Worm (Caenorhabditis elegans): Measurements from ENCODE around the gene mbk-1.

mbk-1 gene

DNA sequence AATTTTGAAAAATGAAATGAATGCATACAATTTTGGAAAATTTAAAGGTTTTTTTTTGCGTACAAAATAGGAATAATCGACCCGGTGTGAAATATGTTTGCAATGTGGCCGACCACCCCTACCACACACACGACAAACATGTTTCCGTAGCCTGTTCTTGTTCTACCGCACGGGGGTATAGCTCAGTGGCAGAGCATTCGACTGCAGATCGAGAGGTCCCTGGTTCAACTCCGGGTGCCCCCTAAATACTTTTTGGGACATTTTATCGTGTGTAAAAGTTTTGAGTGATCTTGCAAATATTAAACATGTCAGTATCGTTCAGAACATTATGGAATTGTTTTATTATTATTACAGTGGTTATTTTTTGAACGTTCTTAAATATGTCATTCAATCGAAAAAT is 19.6 kb downstream of the mbk-1 start (continued):
- TF ChIP-seq npax-4 (tag; optimal IDR thresholded peaks at IDR 0.05) (peak; percentile 39), elt-2 (tag; optimal IDR thresholded peaks at IDR 0.05) (peak; percentile 85), hlh-15 (tag; optimal IDR thresholded peaks at IDR 0.05) (peak; percentile 26), lin-11 (tag; optimal IDR thresholded peaks at IDR 0.05) (peak; percentile 61), pha-2 (tag; optimal IDR thresholded peaks at IDR 0.05) (peak; percentile 76), ref-2 (tag; optimal IDR thresholded peaks at IDR 0.05) (peak; percentile 74), ceh-14 (tag; optimal IDR thresholded peaks at IDR 0.05) (no peak), unc-42 (tag; optimal IDR thresholded peaks at IDR 0.05) (no peak), sox-2 (GFP tag; IDR thresholded peaks at IDR 0.05) (peak; percentile 62), rnt-1 (tag; optimal IDR thresholded peaks at IDR 0.05) (peak; percentile 41), eyg-1 (tag; optimal IDR thresholded peaks at IDR 0.05) (peak; percentile 26), hlh-6 (tag; optimal IDR thresholded peaks at IDR 0.05) (peak; percentile 83), dve-1 (tag; optimal IDR thresholded peaks at IDR 0.05) (no peak), hlh-8 (tag; optimal IDR thresholded peaks at IDR 0.05) (peak; percentile 52), tbx-7 (tag; optimal IDR thresholded peaks at IDR 0.05) (peak; percentile 5), K09A11.1 (tag; optimal IDR thresholded peaks at IDR 0.05; ENCODE audit: insufficient read depth) (peak; percentile 74), C08G9.2 (tag; optimal IDR thresholded peaks at IDR 0.05) (peak; percentile 70), F13H6.1 (tag; optimal IDR thresholded peaks at IDR 0.05) (peak; percentile 65), ama-1 (optimal IDR thresholded peaks at IDR 0.05) (no peak), sdc-2 (tag; optimal IDR thresholded peaks at IDR 0.05) (peak; percentile 87), lim-6 (tag; optimal IDR thresholded peaks at IDR 0.05) (no peak), ceh-9 (tag; optimal IDR thresholded peaks at IDR 0.05) (no peak), pha-4 (tag; optimal IDR thresholded peaks at IDR 0.05) (no peak), pqm-1 (tag; optimal IDR thresholded peaks at IDR 0.05) (no peak), K02D7.2 (tag; optimal IDR thresholded peaks at IDR 0.05) (peak; percentile 68), elt-4 (tag; optimal IDR thresholded peaks at IDR 0.05) (no peak), pag-3 (tag; optimal IDR thresholded peaks at IDR 0.05; ENCODE audit: borderline replicate concordance) (no peak), Y22D7AL.16 (tag; optimal IDR thresholded peaks at IDR 0.05) (peak; percentile 74), ceh-2 (tag; optimal IDR thresholded peaks at IDR 0.05) (peak; percentile 60), zip-5 (tag; optimal IDR thresholded peaks at IDR 0.05) (peak; percentile 19), ztf-16 (tag; optimal IDR thresholded peaks at IDR 0.05) (peak; percentile 38), nhr-11 (tag; optimal IDR thresholded peaks at IDR 0.05) (no peak), ceh-19 (GFP tag; optimal IDR thresholded peaks at IDR 0.05) (peak; percentile 70), hlh-13 (GFP tag; optimal IDR thresholded peaks at IDR 0.05) (peak; percentile 74), ets-4 (tag; optimal IDR thresholded peaks at IDR 0.05) (no peak), fkh-6 (tag; optimal IDR thresholded peaks at IDR 0.05) (peak; percentile 62), ttx-3 (tag; optimal IDR thresholded peaks at IDR 0.05) (peak; percentile 76), syd-9 (tag; optimal IDR thresholded peaks at IDR 0.05) (peak; percentile 59), nhr-232 (tag; optimal IDR thresholded peaks at IDR 0.05) (peak; percentile 78), dmd-4 (tag; optimal IDR thresholded peaks at IDR 0.05; ENCODE audit: borderline replicate concordance) (peak; percentile 41), gmeb-2 (tag; optimal IDR thresholded peaks at IDR 0.05) (peak; percentile 73), nfya-1 (tag; optimal IDR thresholded peaks at IDR 0.05) (peak; percentile 21), che-1 (tag; optimal IDR thresholded peaks at IDR 0.05) (peak; percentile 85), odd-2 (tag; optimal IDR thresholded peaks at IDR 0.05) (no peak), ceh-30 (tag; optimal IDR thresholded peaks at IDR 0.05) (no peak), unc-86 (tag; optimal IDR thresholded peaks at IDR 0.05) (peak; percentile 65), unc-3 (GFP tag; conservative IDR thresholded peaks at IDR 0.05) (peak; percentile 76; the same call in 1 of the 2 replicates), unc-3 (tag; optimal IDR thresholded peaks at IDR 0.05) (peak; percentile 37), ceh-45 (GFP tag; IDR thresholded peaks at IDR 0.05) (peak; percentile 37; the same call in 1 of the 2 replicates), tbx-2 (tag; optimal IDR thresholded peaks at IDR 0.05) (peak; percentile 77), ceh-18 (tag; optimal IDR thresholded peaks at IDR 0.05) (peak; percentile 33), pros-1 (tag; optimal IDR thresholded peaks at IDR 0.05) (no peak)
